Worm (Caenorhabditis elegans) whole organism, L4 larva: ENCODE data around the gene mbl-1.
A peak's percentile ranks its signal among the peaks of the same experiment; 100 is the strongest.

Experiments used
- D1046.2 ChIP-seq: fragments of 200-800 bp; sonication (Bioruptor generic); IDR thresholded peaks from 2 replicates; pipeline ENCODE4 v1.3.6; 2022; ENCODE audit warnings: missing genetic modification characterization, missing compliant biosample characterization
- F10B5.3 ChIP-seq: sonication (generic microtip); optimal IDR thresholded peaks from 2 replicates; lab custom pipeline; 2016; ENCODE audit warnings: mild to moderate bottlenecking, missing genetic modification characterization, missing compliant biosample characterization
- Y5F2A.4 ChIP-seq: fragments of 200-800 bp; sonication (Bioruptor generic); optimal IDR thresholded peaks from 2 replicates; lab custom pipeline; 2018; ENCODE audit warnings: mild to moderate bottlenecking, missing genetic modification characterization, missing compliant biosample characterization
- Y75B8A.6 ChIP-seq: fragments of 200-800 bp; sonication (Bioruptor generic); IDR thresholded peaks from 2 replicates; pipeline ENCODE4 v1.3.6; 2022; ENCODE audit warnings: missing genetic modification reagents, missing genetic modification characterization, missing compliant biosample characterization
- aha-1 ChIP-seq: fragments of 150-350 bp; peaks from one replicate; lab custom pipeline; 2014; ENCODE audit warnings: missing biosample characterization, missing genetic modification characterization
- aly-2 ChIP-seq: sonication (generic microtip); optimal IDR thresholded peaks from 2 replicates; lab custom pipeline; 2018; ENCODE audit warnings: missing biosample characterization, missing genetic modification characterization
- ama-1 ChIP-seq: fragments of 150-350 bp; optimal IDR thresholded peaks from 2 replicates; lab custom pipeline; 2014; ENCODE audit warnings: inconsistent platforms, mixed read lengths
- ceh-44 ChIP-seq: fragments of 200-800 bp; sonication (Bioruptor generic); IDR thresholded peaks from 2 replicates; pipeline ENCODE4 v1.3.6; 2022; ENCODE audit warnings: missing genetic modification reagents, missing genetic modification characterization, missing compliant biosample characterization
- cey-2 ChIP-seq: sonication (generic microtip); optimal IDR thresholded peaks from 3 replicates; lab custom pipeline; 2017; ENCODE audit warnings: missing genetic modification characterization, mild to moderate bottlenecking, missing compliant biosample characterization, antibody characterized with exemption, borderline replicate concordance; ENCODE audit not compliant: insufficient read depth
- ctbp-1 ChIP-seq: fragments of 200-800 bp; sonication (Bioruptor generic); IDR thresholded peaks from 2 replicates; pipeline ENCODE4 v1.3.6; 2022; ENCODE audit warnings: missing genetic modification reagents, missing genetic modification characterization, missing compliant biosample characterization
- daf-19 ChIP-seq: fragments of 200-800 bp; sonication (Bioruptor generic); conservative IDR thresholded peaks from 2 replicates; pipeline ENCODE4 v1.3.6; 2022; ENCODE audit warnings: missing genetic modification characterization, missing compliant biosample characterization
- daf-8 ChIP-seq: fragments of 200-800 bp; sonication (Bioruptor generic); IDR thresholded peaks from 2 replicates; pipeline ENCODE4 v1.3.6; 2022; ENCODE audit warnings: missing genetic modification characterization, missing compliant biosample characterization
- dmd-6 ChIP-seq: fragments of 200-800 bp; sonication (Bioruptor generic); IDR thresholded peaks from 2 replicates; pipeline ENCODE4 v1.3.6; 2022; ENCODE audit warnings: missing genetic modification reagents, missing genetic modification characterization, missing compliant biosample characterization
- dmd-8 ChIP-seq: fragments of 200-800 bp; sonication (Bioruptor generic); IDR thresholded peaks from 2 replicates; pipeline ENCODE4 v1.3.6; 2022; ENCODE audit warnings: missing genetic modification characterization, missing compliant biosample characterization
- dmd-9 ChIP-seq: fragments of 200-800 bp; sonication (Bioruptor generic); IDR thresholded peaks from 2 replicates; pipeline ENCODE4 v1.3.6; 2022; ENCODE audit warnings: missing genetic modification reagents, missing genetic modification characterization, missing compliant biosample characterization
- dpl-1 ChIP-seq: fragments of 150-350 bp; optimal IDR thresholded peaks from 2 replicates; lab custom pipeline; 2014; ENCODE audit warnings: missing biosample characterization, missing genetic modification reagents, missing genetic modification characterization
- egl-27 ChIP-seq: sonication (generic microtip); optimal IDR thresholded peaks from 3 replicates; lab custom pipeline; 2017; ENCODE audit warnings: missing biosample characterization, missing genetic modification reagents, missing genetic modification characterization
- fos-1 ChIP-seq: fragments of 150-350 bp; optimal IDR thresholded peaks from 2 replicates; lab custom pipeline; 2014; ENCODE audit warnings: missing biosample characterization, missing genetic modification characterization
- gei-8 ChIP-seq: fragments of 200-800 bp; sonication (Bioruptor generic); optimal IDR thresholded peaks from 2 replicates; lab custom pipeline; 2018; ENCODE audit warnings: mild to moderate bottlenecking, missing genetic modification characterization, missing compliant biosample characterization
- hlh-11 ChIP-seq: fragments of 200-800 bp; sonication (Bioruptor generic); optimal IDR thresholded peaks from 2 replicates; lab custom pipeline; 2018; ENCODE audit warnings: mild to moderate bottlenecking, missing genetic modification characterization, missing compliant biosample characterization
- hlh-30 ChIP-seq: sonication (generic microtip); optimal IDR thresholded peaks from 2 replicates; lab custom pipeline; 2017; ENCODE audit warnings: antibody characterized with exemption, mild to moderate bottlenecking, missing genetic modification characterization, missing compliant biosample characterization; ENCODE audit not compliant: insufficient read depth
- hmg-1.1 ChIP-seq: fragments of 200-800 bp; sonication (Bioruptor generic); IDR thresholded peaks from 2 replicates; pipeline ENCODE4 v1.3.6; 2022; ENCODE audit warnings: missing genetic modification reagents, missing genetic modification characterization, missing compliant biosample characterization
- jun-1 ChIP-seq: fragments of 150-350 bp; optimal IDR thresholded peaks from 2 replicates; lab custom pipeline; 2014; ENCODE audit warnings: missing biosample characterization, missing genetic modification reagents, missing genetic modification characterization
- lim-7 ChIP-seq: fragments of 200-800 bp; sonication (Bioruptor generic); IDR thresholded peaks from 2 replicates; pipeline ENCODE4 v1.3.6; 2022; ENCODE audit warnings: missing genetic modification characterization, missing compliant biosample characterization
- lin-39 ChIP-seq: fragments of 150-350 bp; optimal IDR thresholded peaks from 2 replicates; lab custom pipeline; 2014; ENCODE audit warnings: missing biosample characterization, missing genetic modification reagents, missing genetic modification characterization
- madf-5 ChIP-seq, 2 experiments: fragments of 200-800 bp; sonication (Bioruptor generic); IDR thresholded peaks; 2 replicates each; pipeline ENCODE4 v1.3.6; 2022; ENCODE audit warnings: missing compliant biosample characterization in 2 of 2, missing genetic modification characterization in 2 of 2
- mdl-1 ChIP-seq, 2 experiments: fragments of 150-350 bp in 1 of 2; sonication (generic microtip) in 1 of 2; optimal IDR thresholded peaks; 2 replicates each; lab custom pipeline; 2014 to 2017; ENCODE audit warnings: missing biosample characterization in 2 of 2, missing genetic modification characterization in 2 of 2
- mdt-29 ChIP-seq: fragments of 200-800 bp; sonication (Bioruptor generic); IDR thresholded peaks from 2 replicates; pipeline ENCODE4 v1.3.6; 2022; ENCODE audit warnings: missing genetic modification reagents, missing genetic modification characterization, missing compliant biosample characterization
- mes-2 ChIP-seq: sonication (generic microtip); optimal IDR thresholded peaks from 2 replicates; lab custom pipeline; 2016; ENCODE audit warnings: missing genotype, mild to moderate bottlenecking, missing genetic modification characterization, missing compliant biosample characterization; ENCODE audit not compliant: poor library complexity, severe bottlenecking
- nhr-237 ChIP-seq: sonication (generic microtip); optimal IDR thresholded peaks from 2 replicates; lab custom pipeline; 2017; ENCODE audit warnings: missing biosample characterization, missing genetic modification characterization
- nhr-28 ChIP-seq: fragments of 150-350 bp; optimal IDR thresholded peaks from 2 replicates; lab custom pipeline; 2014; ENCODE audit warnings: missing biosample characterization, missing genetic modification characterization
- nhr-42 ChIP-seq: fragments of 200-800 bp; sonication (Bioruptor generic); IDR thresholded peaks from 2 replicates; pipeline ENCODE4 v1.3.6; 2022; ENCODE audit warnings: missing genetic modification characterization, missing compliant biosample characterization
- pqm-1 ChIP-seq: sonication (generic microtip); optimal IDR thresholded peaks from 2 replicates; lab custom pipeline; 2017; ENCODE audit warnings: missing biosample characterization, missing genetic modification characterization
- saeg-2 ChIP-seq: fragments of 200-800 bp; sonication (Bioruptor generic); IDR thresholded peaks from 2 replicates; pipeline ENCODE4 v1.3.6; 2022; ENCODE audit warnings: missing genetic modification reagents, missing genetic modification characterization, missing compliant biosample characterization
- snpc-4 ChIP-seq: fragments of 150-350 bp; optimal IDR thresholded peaks from 2 replicates; lab custom pipeline; 2014; ENCODE audit warnings: missing biosample characterization, missing genetic modification characterization
- unc-39 ChIP-seq: sonication (generic microtip); optimal IDR thresholded peaks from 2 replicates; lab custom pipeline; 2017; ENCODE audit warnings: missing biosample characterization, missing genetic modification characterization
- unc-62 ChIP-seq, 3 experiments: fragments of 150-350 bp in 1 of 3; sonication (generic microtip); optimal IDR thresholded peaks in 2 of 3; peaks in 1 of 3; 1 replicate in 1 of 3; 2 replicates in 2 of 3; lab custom pipeline; 2014 to 2017; ENCODE audit warnings: missing biosample characterization in 3 of 3, missing genetic modification characterization in 3 of 3, missing genetic modification reagents in 3 of 3, missing genotype in 1 of 3
- zip-11 ChIP-seq: fragments of 200-800 bp; sonication (Bioruptor generic); IDR thresholded peaks from 2 replicates; pipeline ENCODE4 v1.3.6; 2022; ENCODE audit warnings: missing genetic modification characterization, missing compliant biosample characterization
- zip-2 ChIP-seq: fragments of 150-350 bp; optimal IDR thresholded peaks from 2 replicates; lab custom pipeline; 2014; ENCODE audit warnings: missing biosample characterization, missing genetic modification characterization

Gene mbl-1

DNA sequence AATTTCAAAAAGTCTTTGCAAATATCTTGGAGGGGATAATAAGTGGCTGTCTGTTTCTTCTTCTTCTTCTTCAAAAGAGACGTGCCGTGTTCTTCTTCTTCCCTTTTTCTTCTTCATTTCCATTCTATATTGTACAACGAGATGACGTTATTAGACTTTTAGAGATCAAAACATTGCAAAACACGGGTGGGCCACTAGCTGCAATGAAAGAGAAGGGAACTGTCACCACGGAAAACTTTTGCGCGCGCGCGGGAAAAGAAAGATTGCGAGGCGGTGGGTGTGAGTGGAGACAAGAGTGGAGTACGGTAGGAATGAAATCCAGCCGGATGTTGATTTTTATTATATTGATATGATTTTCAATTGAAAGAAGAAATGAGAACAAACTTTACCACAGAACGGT, 75.7 kb downstream of the mbl-1 start:
- TF ChIP-seq hlh-11 (tag; lab: Kevin White, UChicago): peak; percentile 35
- peak; percentile 25 for TF ChIP-seq hlh-30
- TF ChIP-seq unc-62 (GFP tag; optimal IDR thresholded peaks at IDR 0.05 in 1 of 2; lab: Kevin White, UChicago): peak in 1 of 2 experiments; percentile 97
- TF ChIP-seq unc-62 (tag; optimal IDR thresholded peaks at IDR 0.05; lab: Kevin White, UChicago): no peak
- peak in 1 of 2 experiments; percentile 22 for TF ChIP-seq mdl-1 (tag; optimal IDR thresholded peaks at IDR 0.05; lab: Kevin White, UChicago)
- peak; percentile 15 for TF ChIP-seq mes-2
- TF ChIP-seq saeg-2: no peak
- peak; percentile 56 for TF ChIP-seq nhr-28 (tag; lab: Kevin White, UChicago)
- peak; percentile 19 for TF ChIP-seq dpl-1
- TF ChIP-seq ceh-44 (GFP tag; lab: Robert Waterston, UW): no peak
- TF ChIP-seq aha-1: peak; percentile 44

DNA sequence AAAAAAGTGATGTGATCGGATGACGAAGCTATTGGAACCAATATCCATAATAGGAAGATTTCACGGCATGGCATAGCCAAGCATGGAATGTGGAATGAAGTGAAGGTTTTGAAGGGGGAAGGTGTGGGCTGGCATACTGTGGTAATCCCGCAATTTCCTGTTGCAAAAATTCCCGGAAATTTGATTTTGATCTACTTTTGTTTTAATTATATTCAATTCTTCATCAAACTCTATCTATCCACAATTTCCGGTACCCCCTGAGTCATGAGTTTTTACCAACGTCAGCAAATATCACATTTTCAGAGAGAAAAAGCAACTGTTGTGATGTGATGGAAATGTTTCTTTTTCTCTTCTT, 77.0 kb downstream of the mbl-1 start, which contains the start of gene gcy-11:
Gene gcy-11, minus strand, starts transcription at position 101 of the 355 bp plus-strand sequence.
- TF ChIP-seq unc-62 (GFP tag; optimal IDR thresholded peaks at IDR 0.05 in 1 of 2; lab: Kevin White, UChicago) (peak in 1 of 2 experiments; percentile 11), unc-62 (tag; optimal IDR thresholded peaks at IDR 0.05; lab: Kevin White, UChicago) (no peak), D1046.2 (GFP tag; lab: Robert Waterston, UW) (no peak), F10B5.3 (tag; lab: Kevin White, UChicago) (no peak), aha-1 (peak; percentile 80), lin-39 (tag; lab: Kevin White, UChicago) (no peak), dmd-9 (GFP tag; lab: Robert Waterston, UW) (no peak), gei-8 (GFP tag; lab: Kevin White, UChicago) (no peak), mdt-29 (GFP tag; lab: Robert Waterston, UW) (no peak), ctbp-1 (GFP tag; lab: Robert Waterston, UW) (no peak), Y5F2A.4 (GFP tag; lab: Kevin White, UChicago) (no peak), zip-11 (GFP tag; lab: Robert Waterston, UW) (no peak), cey-2 (tag; lab: Kevin White, UChicago) (no peak), aly-2 (tag; lab: Kevin White, UChicago) (no peak), fos-1 (tag; lab: Kevin White, UChicago) (no peak), lim-7 (GFP tag; lab: Robert Waterston, UW) (0 out of 2 replicates have a peak, but pooled peaks have one; percentile 11), nhr-42 (no peak), madf-5 (GFP tag; IDR thresholded peaks at IDR 0.05; lab: Robert Waterston, UW) (no peak), zip-2 (tag; lab: Kevin White, UChicago) (no peak), hmg-1.1 (no peak), dmd-8 (0 out of 2 replicates have a peak, but pooled peaks have one; percentile 13), jun-1 (tag; lab: Kevin White, UChicago) (no peak), dmd-6 (GFP tag; lab: Robert Waterston, UW) (no peak), daf-8 (no peak), egl-27 (tag; lab: Kevin White, UChicago) (no peak), pqm-1 (no peak), ama-1 (no peak), snpc-4 (no peak), daf-19 (no peak), unc-39 (tag; lab: Kevin White, UChicago) (no peak), nhr-237 (tag; lab: Kevin White, UChicago) (no peak), saeg-2 (no peak), Y75B8A.6 (no peak)
